Worm (Caenorhabditis elegans) whole organism, midembryonic: ENCODE data around the gene cdc-48.1.

Experiments
- T22C8.4 ChIP-seq: fragments of 200-800 bp; sonication (Bioruptor generic); IDR thresholded peaks from 2 replicates; pipeline ENCODE4 v1.3.6; 2022; ENCODE audit warnings: missing genetic modification characterization, missing compliant biosample characterization
- cog-1 ChIP-seq: sonication (generic microtip); optimal IDR thresholded peaks from 2 replicates; lab custom pipeline; 2016; ENCODE audit warnings: missing genetic modification characterization, missing compliant biosample characterization
- flt-1 ChIP-seq: fragments of 200-800 bp; sonication (Bioruptor generic); IDR thresholded peaks from 2 replicates; pipeline ENCODE4 v1.3.6; 2022; ENCODE audit warnings: missing genetic modification characterization, missing compliant biosample characterization
- klf-2 ChIP-seq: fragments of 200-800 bp; sonication (Bioruptor generic); conservative IDR thresholded peaks from 2 replicates; pipeline ENCODE4 v1.3.6; 2022; ENCODE audit warnings: missing genetic modification reagents, missing genetic modification characterization, missing compliant biosample characterization
- med-1 ChIP-seq: sonication (generic microtip); optimal IDR thresholded peaks from 2 replicates; lab custom pipeline; 2017; ENCODE audit warnings: missing genetic modification characterization, mild to moderate bottlenecking, missing compliant biosample characterization, antibody characterized with exemption, missing genetic modification reagents; ENCODE audit not compliant: insufficient read depth
- ref-1 ChIP-seq: fragments of 200-800 bp; sonication (Bioruptor generic); conservative IDR thresholded peaks from 2 replicates; pipeline ENCODE4 v1.3.6; 2022; ENCODE audit warnings: missing genetic modification reagents, missing genetic modification characterization, missing compliant biosample characterization
- tab-1 ChIP-seq: fragments of 200-800 bp; sonication (Bioruptor generic); IDR thresholded peaks from 2 replicates; pipeline ENCODE4 v1.3.6; 2022; ENCODE audit warnings: missing genetic modification characterization, missing compliant biosample characterization
- ztf-23 ChIP-seq: fragments of 200-800 bp; sonication (Bioruptor generic); IDR thresholded peaks from 2 replicates; pipeline ENCODE4 v1.3.6; 2022; ENCODE audit warnings: missing genetic modification reagents, missing genetic modification characterization, missing compliant biosample characterization
- ztf-29 ChIP-seq: fragments of 200-800 bp; sonication (Bioruptor generic); IDR thresholded peaks from 2 replicates; pipeline ENCODE4 v1.3.6; 2022; ENCODE audit warnings: missing genetic modification reagents, missing genetic modification characterization, missing compliant biosample characterization

DNA sequence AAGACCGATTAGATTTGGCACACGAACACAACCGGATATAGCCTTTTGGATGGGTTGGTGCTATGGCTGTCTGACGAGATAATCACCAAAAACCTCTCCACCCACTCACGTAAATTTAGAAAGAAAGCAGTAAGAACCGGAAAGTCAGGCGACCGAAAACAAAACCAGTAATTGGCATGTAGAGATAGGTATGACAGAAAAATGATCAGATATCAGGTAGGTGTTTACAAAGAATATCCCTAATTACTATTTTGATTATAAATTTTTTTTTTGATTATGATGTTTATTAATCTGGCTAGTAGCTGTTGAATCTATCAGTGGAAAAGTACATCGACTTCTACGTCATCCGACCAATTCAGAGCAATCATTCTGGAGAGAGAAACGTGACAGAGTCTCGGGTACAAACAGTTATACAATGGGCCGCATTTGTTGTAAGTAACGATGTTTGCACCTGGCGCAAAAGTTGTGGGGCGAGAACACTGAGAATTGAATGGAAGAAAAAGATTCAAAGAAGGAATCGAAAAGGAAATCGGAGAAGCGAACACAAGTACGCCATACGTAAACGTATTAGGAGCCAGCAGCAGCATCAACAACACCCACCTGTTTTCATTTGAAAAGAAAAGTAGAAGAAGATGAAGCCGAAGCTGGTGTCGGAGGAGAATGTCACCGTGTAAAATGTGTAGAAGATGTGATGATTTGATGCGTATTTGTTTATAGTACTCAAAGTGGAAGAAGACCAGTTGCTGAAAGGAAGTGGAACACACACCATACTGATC, 12.1 kb downstream of the cdc-48.1 start:
- no peak for TF ChIP-seq flt-1 (GFP tag; lab: Robert Waterston, UW)
- no peak for TF ChIP-seq cog-1 (tag; lab: Kevin White, UChicago)
- no peak for TF ChIP-seq tab-1 (GFP tag; lab: Robert Waterston, UW)
- no peak for TF ChIP-seq med-1 (GFP tag; lab: Kevin White, UChicago)
- no peak for TF ChIP-seq ztf-29
- TF ChIP-seq ref-1 (GFP tag; lab: Robert Waterston, UW), result no peak
- TF ChIP-seq T22C8.4, result no peak
- no peak for TF ChIP-seq klf-2
- TF ChIP-seq ztf-23, result no peak
